Worm (Caenorhabditis elegans) whole organism, L4/young adult: ENCODE measurements around the gene ZC239.13.
"Not testable (repeated sequence)": the region's sequence is repeated elsewhere in the genome, so short reads cannot be mapped to it uniquely, and the experiment has no call there.

Source experiments
- W03F9.2 ChIP-seq: fragments of 150-350 bp; optimal IDR thresholded peaks from 2 replicates; lab custom pipeline; 2014; ENCODE audit warnings: missing biosample characterization, missing genetic modification characterization
- him-1 ChIP-seq: sonication (generic microtip); optimal IDR thresholded peaks from 2 replicates; lab custom pipeline; 2016; ENCODE audit warnings: missing genotype, missing genetic modification reagents, missing genetic modification characterization, missing compliant biosample characterization

DNA sequence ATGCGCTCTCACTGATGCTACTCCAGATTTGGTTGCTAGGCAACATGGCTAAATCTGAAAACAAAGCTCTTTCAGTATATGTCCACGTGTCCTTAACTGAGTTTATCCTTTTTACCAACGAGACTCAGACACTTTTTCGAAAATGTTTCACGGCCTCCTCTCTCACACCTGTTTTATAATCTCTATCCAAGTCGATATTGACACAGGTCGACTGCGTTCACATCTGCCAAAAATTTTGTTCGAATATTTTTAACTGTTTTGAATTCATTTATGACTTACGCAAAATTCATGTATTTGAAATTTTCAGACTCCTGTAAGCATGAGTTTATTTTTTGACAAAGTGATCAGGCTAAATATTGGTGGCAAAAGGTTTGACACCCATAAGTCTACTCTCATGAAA lies 6.9 kb downstream of the ZC239.13 start, which contains the start of gene ZC239.3:
- not testable (repeated sequence) for TF ChIP-seq him-1, W03F9.2 (tag; lab: Kevin White, UChicago)
